Fruit fly (Drosophila melanogaster): Measurements from ENCODE around the gene brk.

The brk gene

dm6 chrX:7317214-7318210 lies 9.8 kb downstream of the brk start (continued):
- TF ChIP-seq Dp (GFP tag; optimal IDR thresholded peaks at IDR 0.05): no peak
- peak; percentile 33 for TF ChIP-seq Deaf1 (tag; optimal IDR thresholded peaks at IDR 0.05)
- no peak for TF ChIP-seq H2.0 (GFP tag; IDR thresholded peaks at IDR 0.05)
- no peak for TF ChIP-seq CG9932 (GFP tag; IDR thresholded peaks at IDR 0.05)
- peak; percentile 28; the same call in 1 of the 2 replicates for TF ChIP-seq vvl (GFP tag; IDR thresholded peaks at IDR 0.05)
- TF ChIP-seq gce (GFP tag; IDR thresholded peaks at IDR 0.05): no peak
- TF ChIP-seq shn (GFP tag; optimal IDR thresholded peaks at IDR 0.05): peak; percentile 43
- TF ChIP-seq sens (GFP tag): peak; percentile 70
- no peak for TF ChIP-seq CG12219 (GFP tag; optimal IDR thresholded peaks at IDR 0.05)
- no peak for TF ChIP-seq Poxn (GFP tag; IDR thresholded peaks at IDR 0.05)
- TF ChIP-seq BtbVII (GFP tag; optimal IDR thresholded peaks at IDR 0.05): peak; percentile 11
- no peak for TF ChIP-seq CG9876 (GFP tag; optimal IDR thresholded peaks at IDR 0.05)
- no peak for TF ChIP-seq Gsc (GFP tag; IDR thresholded peaks at IDR 0.05)
- 0 out of 2 replicates have a peak, but pooled peaks have one; percentile 13 for TF ChIP-seq CG32767 (GFP tag; IDR thresholded peaks at IDR 0.05)
- no peak for TF ChIP-seq ara (GFP tag; IDR thresholded peaks at IDR 0.05)
- TF ChIP-seq exex (tag; optimal IDR thresholded peaks at IDR 0.05): peak; percentile 92
- TF ChIP-seq gcm2 (GFP tag; optimal IDR thresholded peaks at IDR 0.05): no peak
- TF ChIP-seq crol (GFP tag; IDR thresholded peaks at IDR 0.05): peak; percentile 84
- TF ChIP-seq wek (GFP tag; optimal IDR thresholded peaks at IDR 0.05): peak; percentile 9
- no peak for TF ChIP-seq seq (GFP tag; IDR thresholded peaks at IDR 0.05)
- TF ChIP-seq CG12769 (tag; optimal IDR thresholded peaks at IDR 0.05): peak; percentile 79
- TF ChIP-seq sug (tag; optimal IDR thresholded peaks at IDR 0.05): peak; percentile 93
- TF ChIP-seq corto (GFP tag; optimal IDR thresholded peaks at IDR 0.05): peak; percentile 22
- 0 out of 4 replicates have a peak, but pooled peaks have one; percentile 67 for TF ChIP-seq chinmo (GFP tag; IDR thresholded peaks at IDR 0.05; ENCODE audit: partially characterized antibody)
- TF ChIP-seq sob (GFP tag; IDR thresholded peaks at IDR 0.05): no peak
- no peak for TF ChIP-seq dmrt11E (tag; optimal IDR thresholded peaks at IDR 0.05)
- peak; percentile 25 for TF ChIP-seq Nf-YB (GFP tag; optimal IDR thresholded peaks at IDR 0.05)
- TF ChIP-seq Trl (optimal IDR thresholded peaks at IDR 0.05): peak in 1 of 2 experiments; percentile 4
- TF ChIP-seq Trl (GFP tag; optimal IDR thresholded peaks at IDR 0.05): no peak
- TF ChIP-seq CG1832 (GFP tag; optimal IDR thresholded peaks at IDR 0.05): peak; percentile 63

DNA sequence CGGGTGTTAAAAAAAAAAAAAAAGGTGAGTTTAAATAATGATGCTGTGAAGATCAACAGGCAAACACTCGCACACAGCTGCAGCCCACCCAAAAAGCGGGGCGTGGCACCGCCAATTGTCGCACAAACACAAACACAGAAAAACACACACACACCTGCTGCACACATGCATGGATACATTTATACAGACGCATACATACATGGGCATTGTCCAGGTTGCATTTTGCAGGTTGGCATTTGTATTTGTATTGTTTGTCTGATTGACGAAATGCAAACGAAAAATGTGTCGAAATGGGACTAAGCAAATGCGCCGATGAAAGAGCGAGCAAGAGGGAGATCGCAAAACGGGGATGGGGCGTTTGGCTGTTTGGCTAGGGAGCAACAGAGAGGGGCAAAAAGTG lies 10.7 kb downstream of the brk start:
- TF ChIP-seq Med (GFP tag): peak; percentile 38
- TF ChIP-seq nerfin-2 (GFP tag; IDR thresholded peaks at IDR 0.05; ENCODE audit: partially characterized antibody): no peak
- no peak for TF ChIP-seq CG13424 (tag; optimal IDR thresholded peaks at IDR 0.05)
- TF ChIP-seq CG6791 (GFP tag; IDR thresholded peaks at IDR 0.05; ENCODE audit: partially characterized antibody): no peak
- TF ChIP-seq CG1233 (GFP tag; optimal IDR thresholded peaks at IDR 0.05): no peak
- no peak for TF ChIP-seq CG3407 (GFP tag; optimal IDR thresholded peaks at IDR 0.05)
- TF ChIP-seq CG16813 (GFP tag; IDR thresholded peaks at IDR 0.05; ENCODE audit: partially characterized antibody): no peak
- TF ChIP-seq CG14050 (GFP tag; IDR thresholded peaks at IDR 0.05): no peak
- TF ChIP-seq Hr39 (optimal IDR thresholded peaks at IDR 0.05): no peak
- TF ChIP-seq Meics (GFP tag; optimal IDR thresholded peaks at IDR 0.05): no peak
- peak; percentile 20; the same call in 1 of the 3 replicates for TF ChIP-seq ci (GFP tag; IDR thresholded peaks at IDR 0.05)
- TF ChIP-seq CG1024 (GFP tag; IDR thresholded peaks at IDR 0.05): no peak
- no peak for TF ChIP-seq tup (GFP tag; optimal IDR thresholded peaks at IDR 0.05)
- TF ChIP-seq D (optimal IDR thresholded peaks at IDR 0.05): peak; percentile 51
- TF ChIP-seq D (GFP tag; optimal IDR thresholded peaks at IDR 0.05): no peak
- peak; percentile 52 for TF ChIP-seq CG8281 (tag; optimal IDR thresholded peaks at IDR 0.05)
- TF ChIP-seq kni (GFP tag; optimal IDR thresholded peaks at IDR 0.05): peak; percentile 20
- TF ChIP-seq aop (GFP tag; IDR thresholded peaks at IDR 0.05): no peak
- no peak for TF ChIP-seq en (GFP tag; optimal IDR thresholded peaks at IDR 0.05)
- TF ChIP-seq B-H2 (GFP tag; optimal IDR thresholded peaks at IDR 0.05): no peak
- TF ChIP-seq pzg (GFP tag; optimal IDR thresholded peaks at IDR 0.05): no peak
